Fruit fly (Drosophila melanogaster): Measurements from ENCODE around the gene CG10359.

DNA sequence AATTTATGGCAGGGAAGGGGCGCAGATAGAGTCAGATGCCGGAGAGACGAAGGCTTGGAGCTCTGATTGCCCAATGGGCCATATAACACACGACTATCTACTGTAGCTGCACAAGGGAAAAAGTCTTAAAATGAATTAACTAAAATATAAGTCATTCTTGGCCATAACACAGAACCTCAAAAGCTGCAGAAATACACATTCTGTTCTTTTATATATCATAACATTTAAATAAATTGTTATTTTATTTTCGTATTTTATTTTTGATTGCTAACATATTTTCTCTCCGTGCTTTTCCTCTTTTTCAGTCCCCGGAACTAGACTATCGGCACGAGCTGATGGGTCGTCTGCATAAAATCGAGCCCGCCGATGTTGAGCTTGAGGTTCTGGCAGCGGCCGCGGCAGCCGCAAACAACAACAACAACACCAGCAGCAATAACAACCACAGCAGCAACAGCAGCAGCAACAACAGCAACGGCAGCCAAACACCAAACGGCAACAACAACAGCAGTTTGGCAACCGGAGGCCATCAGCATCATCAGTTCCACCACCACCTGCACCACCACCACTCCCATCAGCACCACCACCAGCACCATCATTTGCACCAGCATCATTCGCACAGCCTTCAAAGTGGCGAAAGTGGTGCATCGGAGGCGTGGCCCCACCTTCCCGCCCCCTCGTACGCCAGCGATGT, 32.5 kb downstream of the CG10359 start:
- TF ChIP-seq h (optimal IDR thresholded peaks at IDR 0.05), result no peak
- no peak for TF ChIP-seq psq (optimal IDR thresholded peaks at IDR 0.05)
- TF ChIP-seq Sin3A (optimal IDR thresholded peaks at IDR 0.05), result no peak
